Worm (Caenorhabditis elegans): Measurements from ENCODE around the gene M142.8.

The M142.8 gene

DNA sequence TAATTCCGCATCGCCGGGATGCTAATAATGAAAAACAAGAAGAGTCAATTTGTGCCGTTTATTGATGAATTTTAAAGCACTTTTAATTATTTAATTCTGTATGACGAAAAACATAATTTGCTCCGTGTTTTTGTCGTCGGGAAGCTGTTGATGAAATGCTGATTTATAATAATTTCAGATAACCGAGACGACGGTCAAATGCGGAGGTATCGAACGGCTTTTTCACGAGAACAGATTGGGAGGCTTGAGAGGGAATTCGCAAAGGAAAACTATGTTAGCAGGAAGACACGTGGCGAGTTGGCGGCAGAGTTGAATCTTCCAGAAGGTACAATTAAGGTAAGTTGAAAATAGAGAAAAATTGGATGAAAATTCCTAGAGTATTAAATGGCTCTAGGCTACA, 9.9 kb upstream of the M142.8 start:
- TF ChIP-seq lsy-27 (tag; optimal IDR thresholded peaks at IDR 0.05; ENCODE audit: borderline replicate concordance, insufficient read depth) (no peak), mes-4 (tag; optimal IDR thresholded peaks at IDR 0.05) (no peak), ztf-3 (GFP tag; optimal IDR thresholded peaks at IDR 0.05) (no peak), B0019.2 (GFP tag; conservative IDR thresholded peaks at IDR 0.05) (no peak), F52B5.7 (tag; optimal IDR thresholded peaks at IDR 0.05) (no peak), ets-4 (GFP tag; optimal IDR thresholded peaks at IDR 0.05) (no peak), unc-62 (GFP tag; optimal IDR thresholded peaks at IDR 0.05) (no peak), ztf-28 (GFP tag; IDR thresholded peaks at IDR 0.05) (no peak), him-1 (tag; optimal IDR thresholded peaks at IDR 0.05) (no peak), C06A6.2 (GFP tag; conservative IDR thresholded peaks at IDR 0.05) (no peak), B0336.3 (GFP tag; IDR thresholded peaks at IDR 0.05) (no peak), D2030.7 (GFP tag; IDR thresholded peaks at IDR 0.05) (no peak), nhr-80 (tag; optimal IDR thresholded peaks at IDR 0.05) (no peak), lir-1 (GFP tag; conservative IDR thresholded peaks at IDR 0.05) (no peak), F55B11.4 (tag; optimal IDR thresholded peaks at IDR 0.05; ENCODE audit: borderline replicate concordance, insufficient read depth) (no peak), attf-5 (GFP tag; optimal IDR thresholded peaks at IDR 0.05) (no peak)

DNA sequence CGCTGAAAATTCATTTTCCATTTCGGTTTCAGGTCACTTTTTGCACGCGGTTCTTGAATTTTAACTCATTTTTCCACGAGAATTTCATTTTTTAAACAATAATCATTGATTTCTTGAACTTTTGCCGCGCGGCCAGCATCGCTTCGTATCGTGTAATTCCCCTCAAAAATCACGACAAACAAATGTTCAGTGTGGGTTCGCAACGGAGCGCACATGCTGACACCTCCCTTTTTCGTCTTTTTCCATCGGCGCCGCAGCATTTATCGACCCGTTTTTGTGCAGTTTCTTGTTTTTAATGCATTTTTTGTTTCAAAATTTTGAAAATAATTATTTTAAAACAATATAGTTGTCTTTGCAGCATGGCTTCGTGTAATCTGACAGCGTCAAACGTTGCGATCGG, 2.6 kb upstream of the M142.8 start, which contains the start of gene M142.5:
M142.5 (plus strand) TSS at position 352 of the 400 bp plus-strand sequence.
- TF ChIP-seq mcd-1 (GFP tag; IDR thresholded peaks at IDR 0.05) = peak; percentile 87
- peak; percentile 35; the same call in 1 of the 2 replicates for TF ChIP-seq hmg-1.2 (GFP tag; IDR thresholded peaks at IDR 0.05)
- TF ChIP-seq efl-1 (GFP tag; optimal IDR thresholded peaks at IDR 0.05) = peak; percentile 10
- no peak for TF ChIP-seq nhr-80 (tag; optimal IDR thresholded peaks at IDR 0.05)
- peak; percentile 27 for TF ChIP-seq F23B12.7 (tag; optimal IDR thresholded peaks at IDR 0.05; ENCODE audit: insufficient read depth)

DNA sequence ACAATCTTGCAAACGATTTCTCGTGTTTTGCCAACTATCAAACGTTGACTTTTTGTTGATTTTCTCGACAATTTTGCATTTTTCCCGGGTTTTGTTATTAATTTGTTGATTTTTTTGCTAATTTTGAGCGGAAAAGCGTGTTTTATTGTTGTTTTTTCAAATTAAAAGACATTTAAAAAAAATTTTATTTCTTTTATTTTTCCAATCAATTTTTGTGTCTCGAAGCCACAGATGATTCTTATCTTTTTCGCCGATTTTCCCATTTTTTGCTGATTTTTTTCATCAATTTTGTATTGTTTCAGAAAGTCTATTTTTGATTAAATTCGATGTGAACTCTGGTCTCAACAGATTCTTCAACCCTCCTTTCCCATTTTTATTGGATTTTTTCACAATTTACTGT, 2.5 kb downstream of the M142.8 start, which contains the start of gene rle-1:
rle-1 (plus strand) TSS at position 301 of the 400 bp plus-strand sequence.
- TF ChIP-seq egl-44 (GFP tag; IDR thresholded peaks at IDR 0.05) (no peak), ztf-28 (GFP tag; IDR thresholded peaks at IDR 0.05) (no peak), mxl-1 (tag; optimal IDR thresholded peaks at IDR 0.05) (no peak), sptf-2 (GFP tag; optimal IDR thresholded peaks at IDR 0.05) (no peak), pha-4 (tag; optimal IDR thresholded peaks at IDR 0.05) (no peak)

DNA sequence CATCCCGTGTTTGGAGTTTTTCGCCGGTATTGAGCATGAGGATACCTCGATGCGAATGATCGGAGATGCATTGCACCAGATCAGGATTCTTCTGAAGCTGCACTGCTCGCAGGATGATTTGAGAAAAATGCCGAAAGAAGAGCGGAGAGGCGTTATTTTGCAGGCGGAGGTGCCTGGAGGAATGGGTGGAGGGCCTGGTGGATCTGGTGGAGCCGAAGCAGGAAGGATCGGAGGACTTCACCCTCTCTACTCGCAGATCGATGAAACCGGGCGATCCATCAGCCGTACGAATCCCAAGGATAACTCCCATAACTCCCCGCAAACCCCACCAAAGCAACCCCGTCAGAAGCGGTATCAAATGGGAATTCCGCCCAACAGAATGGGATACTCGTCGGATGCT, 5.8 kb downstream of the M142.8 start:
- TF ChIP-seq cebp-2 (GFP tag; IDR thresholded peaks at IDR 0.05) = no peak
- no peak for TF ChIP-seq unc-130 (GFP tag; optimal IDR thresholded peaks at IDR 0.05)
- peak; percentile 59; the same call in 1 of the 2 replicates for TF ChIP-seq egrh-3 (GFP tag; IDR thresholded peaks at IDR 0.05)
- no peak for TF ChIP-seq K11D2.4 (GFP tag; IDR thresholded peaks at IDR 0.05)
- TF ChIP-seq Y53F4B.3 (GFP tag; IDR thresholded peaks at IDR 0.05) = no peak
- TF ChIP-seq nhr-179 (tag; optimal IDR thresholded peaks at IDR 0.05) = no peak
- TF ChIP-seq aptf-2 (GFP tag; conservative IDR thresholded peaks at IDR 0.05) = no peak
- no peak for TF ChIP-seq nhr-27 (tag; optimal IDR thresholded peaks at IDR 0.05)
- TF ChIP-seq zfh-2 (GFP tag; conservative IDR thresholded peaks at IDR 0.05) = peak; percentile 81

DNA sequence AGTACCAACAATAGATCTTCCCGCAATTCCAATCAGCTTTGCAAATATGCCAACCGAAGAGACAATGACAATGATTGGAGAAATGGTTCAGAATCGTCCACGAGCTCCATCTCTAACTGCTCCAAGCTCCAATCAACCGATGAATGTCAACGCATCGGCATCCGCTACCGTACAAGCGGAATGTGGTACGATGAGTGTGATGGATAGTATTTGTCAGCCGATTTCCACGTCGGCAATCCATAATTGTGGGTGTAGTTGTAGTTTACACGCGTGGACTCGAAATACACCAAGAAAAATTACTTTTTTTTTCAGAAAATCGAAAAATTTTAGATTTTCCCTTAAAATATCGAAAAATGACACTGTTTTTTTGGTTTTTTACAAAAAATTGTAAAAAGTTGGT, 9.5 kb downstream of the M142.8 start:
- TF ChIP-seq Y56A3A.18 (GFP tag; IDR thresholded peaks at IDR 0.05) = no peak
- TF ChIP-seq bed-2 (GFP tag; IDR thresholded peaks at IDR 0.05) = no peak
- TF ChIP-seq F22D6.2 (tag; optimal IDR thresholded peaks at IDR 0.05) = no peak
- no peak for TF ChIP-seq aptf-3 (GFP tag; IDR thresholded peaks at IDR 0.05)
- TF ChIP-seq ama-1 (optimal IDR thresholded peaks at IDR 0.05) = no peak
- TF ChIP-seq ama-1 (GFP tag; optimal IDR thresholded peaks at IDR 0.05) = no peak
- no peak for TF ChIP-seq Y95B8A.8 (GFP tag; IDR thresholded peaks at IDR 0.05)
- no peak for TF ChIP-seq ztf-26 (tag; optimal IDR thresholded peaks at IDR 0.05)
- no peak for TF ChIP-seq hmg-1.2 (GFP tag; IDR thresholded peaks at IDR 0.05)
- no peak for TF ChIP-seq ZK185.1 (tag; optimal IDR thresholded peaks at IDR 0.05; ENCODE audit: poor library complexity, severe bottlenecking)
- TF ChIP-seq egl-18 (GFP tag; IDR thresholded peaks at IDR 0.05) = no peak
- no peak for TF ChIP-seq ekl-4 (GFP tag; IDR thresholded peaks at IDR 0.05)
- TF ChIP-seq egl-44 (GFP tag; IDR thresholded peaks at IDR 0.05) = no peak
- TF ChIP-seq madf-3 (GFP tag; IDR thresholded peaks at IDR 0.05) = no peak
- no peak for TF ChIP-seq lin-54 (GFP tag; optimal IDR thresholded peaks at IDR 0.05)

Measured in whole organism, young adult.